Worm (Caenorhabditis elegans) whole organism, L3 larva: ENCODE data around the gene C32D5.4.

Experiments used
- R02D3.7 ChIP-seq: fragments of 150-350 bp; optimal IDR thresholded peaks from 2 replicates; lab custom pipeline; 2014; ENCODE audit warnings: missing biosample characterization, missing genetic modification characterization
- ZK546.5 ChIP-seq: sonication (generic microtip); optimal IDR thresholded peaks from 2 replicates; lab custom pipeline; 2017; ENCODE audit warnings: missing biosample characterization, missing genetic modification characterization
- ama-1 ChIP-seq: fragments of 150-350 bp; optimal IDR thresholded peaks from 2 replicates; lab custom pipeline; 2018
- ceh-9 ChIP-seq: sonication (generic microtip); optimal IDR thresholded peaks from 2 replicates; lab custom pipeline; 2018; ENCODE audit warnings: missing biosample characterization, missing genetic modification characterization
- daf-12 ChIP-seq: fragments of 150-350 bp; optimal IDR thresholded peaks from 2 replicates; lab custom pipeline; 2014; ENCODE audit warnings: missing biosample characterization, missing genetic modification reagents, missing genetic modification characterization
- egl-27 ChIP-seq: sonication (generic microtip); optimal IDR thresholded peaks from 4 replicates; lab custom pipeline; 2017; ENCODE audit warnings: missing biosample characterization, missing genetic modification reagents, missing genetic modification characterization
- egl-5 ChIP-seq: fragments of 150-350 bp; optimal IDR thresholded peaks from 2 replicates; lab custom pipeline; 2017; ENCODE audit warnings: missing biosample characterization, missing genetic modification reagents, missing genetic modification characterization, inconsistent platforms
- elt-1 ChIP-seq: fragments of 150-350 bp; optimal IDR thresholded peaks from 2 replicates; lab custom pipeline; 2014; ENCODE audit warnings: missing biosample characterization, missing genetic modification characterization
- elt-2 ChIP-seq: sonication (generic microtip); optimal IDR thresholded peaks from 2 replicates; lab custom pipeline; 2016; ENCODE audit warnings: missing genetic modification reagents, mild to moderate bottlenecking, missing genetic modification characterization, missing compliant biosample characterization
- elt-3 ChIP-seq, 3 experiments: fragments of 150-350 bp in 1 of 3; sonication (generic microtip) in 2 of 3; optimal IDR thresholded peaks; 2 replicates in 2 of 3; 4 replicates in 1 of 3; lab custom pipeline; 2014 to 2017; ENCODE audit warnings: missing biosample characterization in 3 of 3, missing genetic modification characterization in 3 of 3
- eor-1 ChIP-seq, 2 experiments: fragments of 150-350 bp; optimal IDR thresholded peaks; 2 replicates each; lab custom pipeline; 2014 to 2018; ENCODE audit warnings: missing biosample characterization in 2 of 2, missing genetic modification characterization in 2 of 2
- fkh-10 ChIP-seq: sonication (generic microtip); optimal IDR thresholded peaks from 2 replicates; lab custom pipeline; 2017; ENCODE audit warnings: missing biosample characterization, missing genetic modification reagents, missing genetic modification characterization
- fos-1 ChIP-seq: fragments of 150-350 bp; optimal IDR thresholded peaks from 2 replicates; lab custom pipeline; 2014; ENCODE audit warnings: missing biosample characterization, missing genetic modification characterization
- hmg-11 ChIP-seq: sonication (generic microtip); optimal IDR thresholded peaks from 2 replicates; lab custom pipeline; 2016; ENCODE audit warnings: missing genetic modification characterization, missing compliant biosample characterization
- jun-1 ChIP-seq: fragments of 150-350 bp; optimal IDR thresholded peaks from 2 replicates; lab custom pipeline; 2014; ENCODE audit warnings: missing biosample characterization, missing genetic modification reagents, missing genetic modification characterization
- lin-39 ChIP-seq: fragments of 150-350 bp; optimal IDR thresholded peaks from 2 replicates; lab custom pipeline; 2018; ENCODE audit warnings: missing biosample characterization, missing genetic modification reagents, missing genetic modification characterization
- lsy-12 ChIP-seq: sonication (generic microtip); optimal IDR thresholded peaks from 2 replicates; lab custom pipeline; 2016; ENCODE audit warnings: mild to moderate bottlenecking, missing genetic modification characterization, missing compliant biosample characterization
- mdl-1 ChIP-seq: fragments of 150-350 bp; optimal IDR thresholded peaks from 2 replicates; lab custom pipeline; 2014; ENCODE audit warnings: missing biosample characterization, missing genetic modification characterization
- mml-1 ChIP-seq: fragments of 150-350 bp; sonication (generic microtip); optimal IDR thresholded peaks from 3 replicates; lab custom pipeline; 2014; ENCODE audit warnings: missing biosample characterization, missing genetic modification characterization
- nfya-1 ChIP-seq: sonication (generic microtip); optimal IDR thresholded peaks from 2 replicates; lab custom pipeline; 2017; ENCODE audit warnings: missing genetic modification characterization, mild to moderate bottlenecking, missing compliant biosample characterization, antibody characterized with exemption, moderate library complexity; ENCODE audit not compliant: insufficient read depth
- nhr-11 ChIP-seq: fragments of 150-350 bp; optimal IDR thresholded peaks from 2 replicates; lab custom pipeline; 2014; ENCODE audit warnings: missing biosample characterization, missing genetic modification characterization
- nhr-12 ChIP-seq: fragments of 150-350 bp; optimal IDR thresholded peaks from 2 replicates; lab custom pipeline; 2014; ENCODE audit warnings: missing biosample characterization, missing genetic modification characterization
- nhr-23 ChIP-seq: fragments of 150-350 bp; optimal IDR thresholded peaks from 2 replicates; lab custom pipeline; 2014; ENCODE audit warnings: missing biosample characterization, missing genetic modification reagents, missing genetic modification characterization
- nhr-237 ChIP-seq: fragments of 150-350 bp; optimal IDR thresholded peaks from 2 replicates; lab custom pipeline; 2014; ENCODE audit warnings: missing biosample characterization, missing genetic modification characterization
- nhr-25 ChIP-seq: sonication (generic microtip); optimal IDR thresholded peaks from 2 replicates; lab custom pipeline; 2017; ENCODE audit warnings: missing biosample characterization, missing genetic modification characterization
- nhr-43 ChIP-seq: sonication (generic microtip); optimal IDR thresholded peaks from 2 replicates; lab custom pipeline; 2016; ENCODE audit warnings: mild to moderate bottlenecking, missing genetic modification characterization, missing compliant biosample characterization; ENCODE audit not compliant: poor library complexity, severe bottlenecking
- nhr-67 ChIP-seq: fragments of 150-350 bp; optimal IDR thresholded peaks from 2 replicates; lab custom pipeline; 2014; ENCODE audit warnings: missing biosample characterization, missing genetic modification characterization
- nhr-76 ChIP-seq: fragments of 150-350 bp; sonication (generic microtip); optimal IDR thresholded peaks from 5 replicates; lab custom pipeline; 2014; ENCODE audit warnings: missing biosample characterization, missing genetic modification characterization
- nhr-77 ChIP-seq: fragments of 150-350 bp; optimal IDR thresholded peaks from 2 replicates; lab custom pipeline; 2014; ENCODE audit warnings: missing biosample characterization, missing genetic modification characterization
- pha-4 ChIP-seq: fragments of 150-350 bp; optimal IDR thresholded peaks from 2 replicates; lab custom pipeline; 2014; ENCODE audit warnings: missing biosample characterization, missing genetic modification reagents, missing genetic modification characterization
- pqm-1 ChIP-seq: fragments of 150-350 bp; optimal IDR thresholded peaks from 2 replicates; lab custom pipeline; 2017; ENCODE audit warnings: missing biosample characterization, missing genetic modification characterization, inconsistent platforms
- sea-2 ChIP-seq: fragments of 150-350 bp; sonication (generic microtip); optimal IDR thresholded peaks from 4 replicates; lab custom pipeline; 2014; ENCODE audit warnings: missing biosample characterization, missing genetic modification reagents, missing genetic modification characterization
- skn-1 ChIP-seq: fragments of 150-350 bp; optimal IDR thresholded peaks from 2 replicates; lab custom pipeline; 2014; ENCODE audit warnings: missing biosample characterization, missing genetic modification characterization
- tbx-2 ChIP-seq: sonication (generic microtip); optimal IDR thresholded peaks from 2 replicates; lab custom pipeline; 2016; ENCODE audit warnings: mild to moderate bottlenecking, missing genetic modification characterization, missing compliant biosample characterization
- unc-39 ChIP-seq: sonication (generic microtip); optimal IDR thresholded peaks from 4 replicates; lab custom pipeline; 2017; ENCODE audit warnings: missing biosample characterization, missing genetic modification characterization
- unc-62 ChIP-seq: fragments of 150-350 bp; sonication (generic microtip); optimal IDR thresholded peaks from 4 replicates; lab custom pipeline; 2014; ENCODE audit warnings: missing biosample characterization, missing genetic modification reagents, missing genetic modification characterization
- ztf-11 ChIP-seq: fragments of 150-350 bp; optimal IDR thresholded peaks from 2 replicates; lab custom pipeline; 2014; ENCODE audit warnings: missing biosample characterization, missing genetic modification characterization

C32D5.4 gene

DNA sequence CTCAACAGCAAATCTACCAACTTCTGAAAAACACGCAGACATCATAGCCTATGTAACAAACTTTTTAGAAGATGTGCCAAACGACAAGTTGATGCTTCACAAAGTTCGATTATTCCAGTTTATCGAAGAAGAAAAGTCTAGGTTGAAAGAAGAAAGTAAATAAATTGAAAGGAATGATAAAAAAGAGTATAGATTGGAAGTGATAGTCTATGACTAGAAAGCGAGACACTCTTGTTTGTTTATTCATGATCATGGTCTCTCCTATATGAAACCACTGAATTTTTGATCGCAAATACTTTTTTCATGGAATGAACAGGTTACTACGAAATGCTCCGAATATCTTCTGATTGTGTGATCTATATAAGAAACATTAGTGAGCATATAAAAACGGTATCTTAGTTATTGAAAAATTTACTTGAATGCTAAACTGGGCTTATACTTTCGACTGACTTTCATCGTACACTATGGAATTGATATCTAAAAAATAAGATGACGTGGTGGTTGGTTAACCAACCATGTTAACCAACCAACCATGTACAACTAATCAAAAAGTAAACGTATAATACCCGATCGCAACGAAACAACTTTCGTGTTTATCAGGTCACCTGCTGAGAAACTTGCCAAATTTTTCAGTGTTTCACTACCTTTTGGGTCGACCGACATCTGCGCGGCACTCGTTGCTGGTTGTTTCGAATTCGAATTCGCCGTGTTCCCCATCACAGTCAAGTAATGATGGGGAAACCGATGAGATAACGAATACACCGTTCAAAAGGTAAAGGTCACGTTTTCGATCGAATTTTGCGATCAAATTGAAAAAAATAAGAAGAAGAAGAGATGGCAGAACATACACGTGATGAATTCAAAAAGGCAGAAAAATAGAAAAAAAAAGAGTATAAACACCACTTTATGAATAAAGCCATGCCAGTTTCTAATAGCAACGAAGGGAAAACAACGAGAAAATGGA is 22.6 kb upstream of the C32D5.4 start, which contains the start of gene C32D5.8:
TSS of gene C32D5.8 (minus strand) at position 770 of the 964 bp plus-strand sequence.
- TF ChIP-seq mdl-1 (tag; lab: Kevin White, UChicago) (no peak), tbx-2 (tag; lab: Kevin White, UChicago) (no peak), nhr-67 (tag; lab: Kevin White, UChicago) (no peak), ztf-11 (no peak), daf-12 (no peak), sea-2 (GFP tag; lab: Kevin White, UChicago) (no peak), ama-1 (lab: Kevin White, UChicago) (no peak), eor-1 (tag; optimal IDR thresholded peaks at IDR 0.05; lab: Kevin White, UChicago) (no peak), unc-39 (tag; lab: Kevin White, UChicago) (no peak), pha-4 (peak; percentile 55), mml-1 (tag; lab: Kevin White, UChicago) (no peak), elt-1 (tag; lab: Kevin White, UChicago) (peak; percentile 58), egl-27 (tag; lab: Kevin White, UChicago) (no peak), egl-5 (tag; lab: Kevin White, UChicago) (no peak), nhr-43 (peak; percentile 6), nfya-1 (tag; lab: Kevin White, UChicago) (no peak), skn-1 (no peak), elt-3 (tag; optimal IDR thresholded peaks at IDR 0.05; lab: Kevin White, UChicago) (no peak), lsy-12 (tag; lab: Kevin White, UChicago) (no peak), nhr-11 (no peak), pqm-1 (peak; percentile 23), nhr-25 (tag; lab: Kevin White, UChicago) (peak; percentile 81), unc-62 (no peak), fkh-10 (GFP tag; lab: Kevin White, UChicago) (no peak), elt-2 (peak; percentile 20)

DNA sequence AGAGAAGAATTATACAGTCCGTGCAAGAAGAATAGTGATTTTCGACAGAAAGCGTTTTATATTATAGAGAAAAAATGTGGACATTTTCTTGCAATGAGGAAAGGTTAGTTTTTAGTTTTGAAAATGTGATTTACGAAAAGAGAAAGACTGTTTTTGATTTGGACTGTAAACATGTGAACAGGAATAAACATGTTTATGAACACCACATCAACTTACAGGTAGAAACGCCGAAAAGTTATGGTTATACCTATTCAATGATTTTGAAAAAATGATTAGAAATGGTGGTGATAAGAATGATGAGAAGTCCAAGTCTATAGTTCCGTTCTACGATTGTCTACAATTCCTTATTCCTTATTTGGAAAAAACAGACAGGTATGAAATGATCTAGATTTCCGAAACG is 21.6 kb upstream of the C32D5.4 start:
- TF ChIP-seq nhr-77 (tag; lab: Kevin White, UChicago) (no peak), skn-1 (no peak), ceh-9 (tag; lab: Kevin White, UChicago) (no peak), nhr-43 (no peak)

DNA sequence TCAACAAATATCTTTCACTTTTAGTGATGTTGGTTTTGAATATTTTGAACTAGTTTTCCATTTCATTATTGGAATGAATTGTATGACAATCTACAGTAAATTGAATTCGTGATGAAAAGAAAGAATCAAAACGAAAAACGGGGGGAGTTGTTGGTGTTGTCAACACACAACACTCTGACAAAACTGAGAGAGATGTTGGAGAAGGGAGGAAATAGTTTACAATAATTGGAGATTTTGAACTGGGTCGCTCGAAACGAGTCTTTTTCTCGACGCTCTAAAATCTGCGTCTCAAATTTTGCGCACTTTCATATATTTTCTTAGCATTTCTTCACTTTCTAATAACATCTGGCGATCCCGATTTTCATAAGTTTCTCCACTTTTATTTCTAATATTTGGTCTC is 21.0 kb upstream of the C32D5.4 start, which contains the start of gene txt-18:
TSS of gene txt-18 (plus strand) at position 180 of the 400 bp plus-strand sequence.
- TF ChIP-seq tbx-2 (tag; lab: Kevin White, UChicago) (no peak), R02D3.7 (tag; lab: Kevin White, UChicago) (no peak), nfya-1 (tag; lab: Kevin White, UChicago) (peak; percentile 23), ama-1 (lab: Kevin White, UChicago) (no peak), pha-4 (peak; percentile 81), nhr-23 (tag; lab: Kevin White, UChicago) (peak; percentile 41), skn-1 (no peak), nhr-25 (tag; lab: Kevin White, UChicago) (peak; percentile 13)

DNA sequence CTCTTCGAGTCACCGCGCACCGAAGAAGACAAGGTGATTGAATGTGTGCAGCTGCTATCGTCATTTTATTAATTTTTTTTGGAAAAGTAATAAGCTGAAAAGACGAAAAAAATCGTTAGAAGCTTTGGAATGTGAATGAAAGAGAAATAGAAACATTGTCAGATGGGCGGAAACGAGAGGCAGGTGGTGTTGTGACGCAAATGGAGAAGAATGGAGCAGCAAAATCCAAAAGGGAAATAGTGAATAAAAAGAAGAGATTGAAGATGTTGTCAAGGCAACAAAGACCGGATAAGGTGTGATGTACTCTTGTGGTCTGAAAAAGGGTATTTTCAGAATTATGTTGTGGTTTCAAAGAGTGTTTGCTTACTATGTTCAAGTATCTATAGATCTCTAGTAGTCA is 19.6 kb upstream of the C32D5.4 start:
- TF ChIP-seq elt-1 (tag; lab: Kevin White, UChicago) (no peak), nhr-25 (tag; lab: Kevin White, UChicago) (no peak), egl-27 (tag; lab: Kevin White, UChicago) (no peak), nhr-76 (tag; lab: Kevin White, UChicago) (no peak), nhr-23 (tag; lab: Kevin White, UChicago) (no peak), lin-39 (tag; lab: Kevin White, UChicago) (no peak), nhr-11 (no peak), nfya-1 (tag; lab: Kevin White, UChicago) (no peak), pqm-1 (no peak), hmg-11 (no peak), skn-1 (no peak), sea-2 (GFP tag; lab: Kevin White, UChicago) (no peak), fkh-10 (GFP tag; lab: Kevin White, UChicago) (no peak), fos-1 (no peak), nhr-237 (tag; lab: Kevin White, UChicago) (no peak), nhr-12 (tag; lab: Kevin White, UChicago) (no peak), nhr-67 (tag; lab: Kevin White, UChicago) (no peak), jun-1 (tag; lab: Kevin White, UChicago) (no peak), nhr-77 (tag; lab: Kevin White, UChicago) (no peak), ZK546.5 (no peak)
